Fruit fly (Drosophila melanogaster): ENCODE data around the gene Tl.

Gene Tl

dm6 chr3R:26798469-26799178 is at the start of gene Tl (continued):
- TF ChIP-seq CG11456 (GFP tag; IDR thresholded peaks at IDR 0.05) (peak; percentile 66; the same call in 2 of the 3 replicates), insv (GFP tag; optimal IDR thresholded peaks at IDR 0.05) (peak in 1 of 2 experiments; percentile 44), Bgb (GFP tag; IDR thresholded peaks at IDR 0.05; ENCODE audit: partially characterized antibody) (peak; percentile 63; the same call in 1 of the 2 replicates), CG8388 (GFP tag; optimal IDR thresholded peaks at IDR 0.05) (no peak), Chrac-16 (GFP tag; optimal IDR thresholded peaks at IDR 0.05) (no peak), CG11695 (GFP tag; IDR thresholded peaks at IDR 0.05) (no peak), zen (tag; optimal IDR thresholded peaks at IDR 0.05) (no peak), HHEX (GFP tag; optimal IDR thresholded peaks at IDR 0.05) (no peak), CG17802 (tag; optimal IDR thresholded peaks at IDR 0.05) (no peak), danr (GFP tag; IDR thresholded peaks at IDR 0.05) (no peak), CG6272 (GFP tag; IDR thresholded peaks at IDR 0.05) (no peak), CG8478 (optimal IDR thresholded peaks at IDR 0.05) (no peak), cg (GFP tag; optimal IDR thresholded peaks at IDR 0.05) (no peak), CG7987 (GFP tag; optimal IDR thresholded peaks at IDR 0.05) (peak; percentile 34), MTF-1 (GFP tag; optimal IDR thresholded peaks at IDR 0.05; ENCODE audit: borderline replicate concordance) (no peak), grn (GFP tag; optimal IDR thresholded peaks at IDR 0.05) (no peak), nau (GFP tag; optimal IDR thresholded peaks at IDR 0.05) (no peak), Mad (GFP tag; optimal IDR thresholded peaks at IDR 0.05) (peak; percentile 0), gem (tag; optimal IDR thresholded peaks at IDR 0.05) (peak; percentile 26), HmgZ (tag; optimal IDR thresholded peaks at IDR 0.05) (peak; percentile 5), crc (GFP tag; optimal IDR thresholded peaks at IDR 0.05) (no peak), vfl (GFP tag; optimal IDR thresholded peaks at IDR 0.05) (no peak), slbo (GFP tag; IDR thresholded peaks at IDR 0.05) (peak; percentile 53), h (optimal IDR thresholded peaks at IDR 0.05) (no peak), eyg (GFP tag; optimal IDR thresholded peaks at IDR 0.05) (no peak), Atf3 (GFP tag; optimal IDR thresholded peaks at IDR 0.05) (no peak), CG11696 (GFP tag; IDR thresholded peaks at IDR 0.05) (no peak), lilli (GFP tag; optimal IDR thresholded peaks at IDR 0.05) (no peak), gsb-n (tag; optimal IDR thresholded peaks at IDR 0.05) (no peak), p53 (GFP tag; optimal IDR thresholded peaks at IDR 0.05) (no peak), Rx (GFP tag; IDR thresholded peaks at IDR 0.05) (no peak), sna (GFP tag; IDR thresholded peaks at IDR 0.05; ENCODE audit: partially characterized antibody) (no peak), zfh2 (GFP tag; optimal IDR thresholded peaks at IDR 0.05) (no peak), Usf (GFP tag; optimal IDR thresholded peaks at IDR 0.05) (no peak), dmrt99B (tag; optimal IDR thresholded peaks at IDR 0.05) (no peak), CG12391 (tag; optimal IDR thresholded peaks at IDR 0.05) (no peak), CG10321 (GFP tag; IDR thresholded peaks at IDR 0.05) (no peak), seq (GFP tag; IDR thresholded peaks at IDR 0.05) (peak; percentile 27; the same call in 1 of the 2 replicates), Nf-YB (GFP tag; optimal IDR thresholded peaks at IDR 0.05) (no peak), CG7839 (tag; optimal IDR thresholded peaks at IDR 0.05) (peak; percentile 6), dan (GFP tag; IDR thresholded peaks at IDR 0.05) (no peak), CG2712 (tag; optimal IDR thresholded peaks at IDR 0.05) (peak; percentile 7), repo (GFP tag; optimal IDR thresholded peaks at IDR 0.05) (no peak), trh (GFP tag; optimal IDR thresholded peaks at IDR 0.05) (no peak), stwl (tag; optimal IDR thresholded peaks at IDR 0.05) (no peak), dm (GFP tag; optimal IDR thresholded peaks at IDR 0.05) (no peak), croc (GFP tag; conservative IDR thresholded peaks at IDR 0.05) (no peak), sens (GFP tag) (peak; percentile 41), ham (GFP tag; IDR thresholded peaks at IDR 0.05) (no peak), H15 (GFP tag; IDR thresholded peaks at IDR 0.05) (no peak), CG10209 (GFP tag; optimal IDR thresholded peaks at IDR 0.05) (no peak)
